Worm (Caenorhabditis elegans): ENCODE results near the gene str-84.

Gene str-84

ce11 chrV:8932318-8932717, 48.4 kb downstream of the str-84 start, which contains the start of gene H14N18.2:
Gene H14N18.2 (plus strand): TSS chrV:8932618.
- TF ChIP-seq lin-39 (tag; optimal IDR thresholded peaks at IDR 0.05) (no peak), unc-86 (tag; optimal IDR thresholded peaks at IDR 0.05) (no peak), hpl-2 (GFP tag; optimal IDR thresholded peaks at IDR 0.05) (no peak), mef-2 (tag; optimal IDR thresholded peaks at IDR 0.05) (no peak), pqm-1 (tag; optimal IDR thresholded peaks at IDR 0.05) (no peak), sptf-1 (tag; optimal IDR thresholded peaks at IDR 0.05) (no peak), ceh-82 (tag; optimal IDR thresholded peaks at IDR 0.05) (no peak), efl-1 (optimal IDR thresholded peaks at IDR 0.05) (no peak), efl-1 (GFP tag; optimal IDR thresholded peaks at IDR 0.05 in 1 of 2) (no peak), fkh-10 (GFP tag; optimal IDR thresholded peaks at IDR 0.05) (no peak), grh-1 (GFP tag; IDR thresholded peaks at IDR 0.05) (no peak), aly-2 (tag; optimal IDR thresholded peaks at IDR 0.05) (no peak), elt-3 (tag; optimal IDR thresholded peaks at IDR 0.05) (no peak), C04F5.9 (tag; optimal IDR thresholded peaks at IDR 0.05) (no peak), hlh-17 (GFP tag; optimal IDR thresholded peaks at IDR 0.05; ENCODE audit: borderline replicate concordance) (no peak), zip-4 (GFP tag; optimal IDR thresholded peaks at IDR 0.05) (no peak)
